Worm (Caenorhabditis elegans) whole organism, L4 larva: ENCODE data around the gene lact-5.

Experiments
- F26F4.8 ChIP-seq: fragments of 200-800 bp; sonication (Bioruptor generic); conservative IDR thresholded peaks from 2 replicates; pipeline ENCODE4 v1.3.6; 2022; ENCODE audit warnings: missing genetic modification characterization, missing compliant biosample characterization
- T20F7.1 ChIP-seq: fragments of 200-800 bp; sonication (Bioruptor generic); optimal IDR thresholded peaks from 2 replicates; lab custom pipeline; 2018; ENCODE audit warnings: mild to moderate bottlenecking, missing genetic modification characterization, missing compliant biosample characterization
- T26A8.4 ChIP-seq: fragments of 200-800 bp; sonication (Bioruptor generic); IDR thresholded peaks from 2 replicates; pipeline ENCODE4 v1.3.6; 2022; ENCODE audit warnings: missing genetic modification characterization, missing compliant biosample characterization
- Y48G9A.11 ChIP-seq: fragments of 200-800 bp; sonication (Bioruptor generic); IDR thresholded peaks from 2 replicates; pipeline ENCODE4 v1.3.6; 2022; ENCODE audit warnings: missing genetic modification reagents, missing genetic modification characterization, missing compliant biosample characterization
- daf-16 ChIP-seq, 3 experiments: sonication (generic microtip); optimal IDR thresholded peaks; 2 replicates each; lab custom pipeline; 2016 to 2017; ENCODE audit warnings: missing genetic modification characterization in 3 of 3, missing genetic modification reagents in 3 of 3, mild to moderate bottlenecking in 2 of 3, missing compliant biosample characterization in 2 of 3, missing biosample characterization in 1 of 3, moderate library complexity in 1 of 3
- dmd-6 ChIP-seq: fragments of 200-800 bp; sonication (Bioruptor generic); IDR thresholded peaks from 2 replicates; pipeline ENCODE4 v1.3.6; 2022; ENCODE audit warnings: missing genetic modification reagents, missing genetic modification characterization, missing compliant biosample characterization
- dmd-8 ChIP-seq: fragments of 200-800 bp; sonication (Bioruptor generic); IDR thresholded peaks from 2 replicates; pipeline ENCODE4 v1.3.6; 2022; ENCODE audit warnings: missing genetic modification characterization, missing compliant biosample characterization
- dve-1 ChIP-seq: sonication (generic microtip); optimal IDR thresholded peaks from 2 replicates; lab custom pipeline; 2017; ENCODE audit warnings: antibody characterized with exemption, mild to moderate bottlenecking, missing genetic modification characterization, missing compliant biosample characterization; ENCODE audit not compliant: insufficient read depth
- hlh-11 ChIP-seq: fragments of 200-800 bp; sonication (Bioruptor generic); optimal IDR thresholded peaks from 2 replicates; lab custom pipeline; 2018; ENCODE audit warnings: mild to moderate bottlenecking, missing genetic modification characterization, missing compliant biosample characterization
- hlh-30 ChIP-seq: sonication (generic microtip); optimal IDR thresholded peaks from 2 replicates; lab custom pipeline; 2017; ENCODE audit warnings: antibody characterized with exemption, mild to moderate bottlenecking, missing genetic modification characterization, missing compliant biosample characterization; ENCODE audit not compliant: insufficient read depth
- lin-1 ChIP-seq: fragments of 200-800 bp; sonication (Bioruptor generic); IDR thresholded peaks from 2 replicates; pipeline ENCODE4 v1.3.6; 2022; ENCODE audit warnings: missing genetic modification reagents, missing genetic modification characterization, missing compliant biosample characterization
- lin-29 ChIP-seq: fragments of 200-800 bp; sonication (Bioruptor generic); IDR thresholded peaks from 2 replicates; pipeline ENCODE4 v1.3.6; 2022; ENCODE audit warnings: missing genetic modification reagents, missing genetic modification characterization, missing compliant biosample characterization
- lin-39 ChIP-seq: fragments of 150-350 bp; optimal IDR thresholded peaks from 2 replicates; lab custom pipeline; 2014; ENCODE audit warnings: missing biosample characterization, missing genetic modification reagents, missing genetic modification characterization
- lsy-2 ChIP-seq, 2 experiments: fragments of 150-350 bp in 1 of 2; sonication (generic microtip) in 1 of 2; optimal IDR thresholded peaks; 2 replicates each; lab custom pipeline; 2014 to 2017; ENCODE audit warnings: missing biosample characterization in 2 of 2, missing genetic modification characterization in 2 of 2
- mdl-1 ChIP-seq, 2 experiments: fragments of 150-350 bp in 1 of 2; sonication (generic microtip) in 1 of 2; optimal IDR thresholded peaks; 2 replicates each; lab custom pipeline; 2014 to 2017; ENCODE audit warnings: missing biosample characterization in 2 of 2, missing genetic modification characterization in 2 of 2
- mep-1 ChIP-seq: fragments of 150-350 bp; sonication (generic microtip); optimal IDR thresholded peaks from 3 replicates; lab custom pipeline; 2014; ENCODE audit warnings: missing biosample characterization, missing genetic modification characterization
- mxl-2 ChIP-seq: fragments of 200-800 bp; sonication (Bioruptor generic); conservative IDR thresholded peaks from 2 replicates; pipeline ENCODE4 v1.3.6; 2022; ENCODE audit warnings: missing genetic modification reagents, missing genetic modification characterization, missing compliant biosample characterization
- nhr-10 ChIP-seq: fragments of 150-350 bp; optimal IDR thresholded peaks from 2 replicates; lab custom pipeline; 2014; ENCODE audit warnings: missing biosample characterization, missing genetic modification characterization
- nhr-102 ChIP-seq: sonication (generic microtip); optimal IDR thresholded peaks from 2 replicates; lab custom pipeline; 2016; ENCODE audit warnings: mild to moderate bottlenecking, missing genetic modification characterization, moderate library complexity, missing compliant biosample characterization
- nhr-28 ChIP-seq: fragments of 150-350 bp; optimal IDR thresholded peaks from 2 replicates; lab custom pipeline; 2014; ENCODE audit warnings: missing biosample characterization, missing genetic modification characterization
- nhr-42 ChIP-seq: fragments of 200-800 bp; sonication (Bioruptor generic); IDR thresholded peaks from 2 replicates; pipeline ENCODE4 v1.3.6; 2022; ENCODE audit warnings: missing genetic modification characterization, missing compliant biosample characterization
- nhr-48 ChIP-seq: sonication (generic microtip); optimal IDR thresholded peaks from 2 replicates; lab custom pipeline; 2016; ENCODE audit warnings: mild to moderate bottlenecking, missing genetic modification characterization, missing compliant biosample characterization
- nhr-77 ChIP-seq: fragments of 150-350 bp; optimal IDR thresholded peaks from 2 replicates; lab custom pipeline; 2014; ENCODE audit warnings: missing biosample characterization, missing genetic modification characterization
- php-3 ChIP-seq: fragments of 200-800 bp; sonication (Bioruptor generic); IDR thresholded peaks from 2 replicates; pipeline ENCODE4 v1.3.6; 2022; ENCODE audit warnings: missing genetic modification reagents, missing genetic modification characterization, missing compliant biosample characterization
- sdz-12 ChIP-seq: fragments of 200-800 bp; sonication (Bioruptor generic); optimal IDR thresholded peaks from 2 replicates; lab custom pipeline; 2018; ENCODE audit warnings: mild to moderate bottlenecking, missing genetic modification characterization, missing compliant biosample characterization
- spr-1 ChIP-seq: sonication (generic microtip); optimal IDR thresholded peaks from 2 replicates; lab custom pipeline; 2016; ENCODE audit warnings: mild to moderate bottlenecking, missing genetic modification characterization, missing compliant biosample characterization
- tra-1 ChIP-seq: fragments of 200-800 bp; sonication (Bioruptor generic); IDR thresholded peaks from 2 replicates; pipeline ENCODE4 v1.3.6; 2022; ENCODE audit warnings: missing genetic modification reagents, missing genetic modification characterization, missing compliant biosample characterization
- unc-130 ChIP-seq: sonication (generic microtip); optimal IDR thresholded peaks from 2 replicates; lab custom pipeline; 2016; ENCODE audit warnings: missing genetic modification reagents, missing genetic modification characterization, missing compliant biosample characterization
- unc-39 ChIP-seq: sonication (generic microtip); optimal IDR thresholded peaks from 2 replicates; lab custom pipeline; 2017; ENCODE audit warnings: missing biosample characterization, missing genetic modification characterization
- zfp-2 ChIP-seq: sonication (generic microtip); optimal IDR thresholded peaks from 2 replicates; lab custom pipeline; 2016; ENCODE audit warnings: mild to moderate bottlenecking, missing genetic modification characterization, missing compliant biosample characterization
- ztf-11 ChIP-seq: fragments of 150-350 bp; optimal IDR thresholded peaks from 2 replicates; lab custom pipeline; 2014; ENCODE audit warnings: missing biosample characterization, missing genetic modification characterization

lact-5 gene

DNA sequence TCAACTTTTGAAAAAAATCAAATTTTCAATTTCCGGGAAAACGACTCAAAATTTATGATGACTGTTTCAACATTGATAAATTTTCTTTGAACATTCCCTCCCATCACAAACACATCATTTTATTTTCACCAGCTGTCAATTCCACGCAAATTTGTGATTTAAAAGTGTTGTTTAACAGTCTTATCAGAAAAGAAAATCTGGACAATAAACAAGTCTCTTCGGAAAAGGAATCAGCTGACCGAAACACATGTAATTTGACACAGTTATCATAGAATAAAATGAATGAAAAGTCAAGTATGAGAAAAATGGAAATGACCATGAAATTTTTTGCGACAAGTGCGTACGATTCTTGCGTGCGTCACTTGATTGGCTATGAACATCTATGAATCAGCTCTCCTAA, 52.4 kb downstream of the lact-5 start:
- peak in 1 of 2 experiments; percentile 53 for TF ChIP-seq daf-16 (GFP tag; optimal IDR thresholded peaks at IDR 0.05; lab: Kevin White, UChicago)
- TF ChIP-seq daf-16 (tag; optimal IDR thresholded peaks at IDR 0.05; lab: Kevin White, UChicago): peak; percentile 96
- TF ChIP-seq dve-1 (tag; lab: Kevin White, UChicago): peak; percentile 84
- no peak for TF ChIP-seq nhr-10 (tag; lab: Kevin White, UChicago)
- TF ChIP-seq T26A8.4: no peak
- TF ChIP-seq mep-1 (tag; lab: Kevin White, UChicago): no peak
- no peak for TF ChIP-seq Y48G9A.11
- TF ChIP-seq unc-39 (tag; lab: Kevin White, UChicago): no peak
- TF ChIP-seq zfp-2: no peak
- TF ChIP-seq tra-1 (GFP tag; lab: Robert Waterston, UW): peak; percentile 80; the same call in 1 of the 2 replicates
- peak; percentile 87 for TF ChIP-seq lin-1
- no peak for TF ChIP-seq mxl-2 (GFP tag; lab: Robert Waterston, UW)
- TF ChIP-seq spr-1: no peak
- TF ChIP-seq php-3 (GFP tag; lab: Robert Waterston, UW): peak; percentile 91
- no peak for TF ChIP-seq lin-29 (GFP tag; lab: Robert Waterston, UW)
- peak; percentile 42 for TF ChIP-seq T20F7.1 (GFP tag; lab: Kevin White, UChicago)
- TF ChIP-seq ztf-11 (tag; lab: Kevin White, UChicago): no peak
- peak; percentile 79 for TF ChIP-seq nhr-28 (tag; lab: Kevin White, UChicago)
- TF ChIP-seq nhr-48 (tag; lab: Kevin White, UChicago): peak; percentile 25
- peak; percentile 73 for TF ChIP-seq hlh-11
- no peak for TF ChIP-seq sdz-12 (GFP tag; lab: Kevin White, UChicago)
- TF ChIP-seq nhr-42 (GFP tag; lab: Robert Waterston, UW): no peak
- TF ChIP-seq nhr-77 (tag; lab: Kevin White, UChicago): peak; percentile 44
- TF ChIP-seq lin-39 (tag; lab: Kevin White, UChicago): no peak
- TF ChIP-seq dmd-8 (GFP tag; lab: Robert Waterston, UW): no peak
- peak; percentile 59 for TF ChIP-seq hlh-30 (tag; lab: Kevin White, UChicago)
- TF ChIP-seq nhr-102: peak; percentile 61
- TF ChIP-seq F26F4.8 (GFP tag; lab: Robert Waterston, UW): no peak
- TF ChIP-seq unc-130 (GFP tag; lab: Kevin White, UChicago): no peak
- TF ChIP-seq lsy-2 (tag; optimal IDR thresholded peaks at IDR 0.05; lab: Kevin White, UChicago): peak in 1 of 2 experiments; percentile 5
- TF ChIP-seq dmd-6 (GFP tag; lab: Robert Waterston, UW): peak; percentile 97
- peak in 1 of 2 experiments; percentile 62 for TF ChIP-seq mdl-1 (tag; optimal IDR thresholded peaks at IDR 0.05; lab: Kevin White, UChicago)
